Worm (Caenorhabditis elegans): Measurements from ENCODE around the gene prdx-2.

DNA sequence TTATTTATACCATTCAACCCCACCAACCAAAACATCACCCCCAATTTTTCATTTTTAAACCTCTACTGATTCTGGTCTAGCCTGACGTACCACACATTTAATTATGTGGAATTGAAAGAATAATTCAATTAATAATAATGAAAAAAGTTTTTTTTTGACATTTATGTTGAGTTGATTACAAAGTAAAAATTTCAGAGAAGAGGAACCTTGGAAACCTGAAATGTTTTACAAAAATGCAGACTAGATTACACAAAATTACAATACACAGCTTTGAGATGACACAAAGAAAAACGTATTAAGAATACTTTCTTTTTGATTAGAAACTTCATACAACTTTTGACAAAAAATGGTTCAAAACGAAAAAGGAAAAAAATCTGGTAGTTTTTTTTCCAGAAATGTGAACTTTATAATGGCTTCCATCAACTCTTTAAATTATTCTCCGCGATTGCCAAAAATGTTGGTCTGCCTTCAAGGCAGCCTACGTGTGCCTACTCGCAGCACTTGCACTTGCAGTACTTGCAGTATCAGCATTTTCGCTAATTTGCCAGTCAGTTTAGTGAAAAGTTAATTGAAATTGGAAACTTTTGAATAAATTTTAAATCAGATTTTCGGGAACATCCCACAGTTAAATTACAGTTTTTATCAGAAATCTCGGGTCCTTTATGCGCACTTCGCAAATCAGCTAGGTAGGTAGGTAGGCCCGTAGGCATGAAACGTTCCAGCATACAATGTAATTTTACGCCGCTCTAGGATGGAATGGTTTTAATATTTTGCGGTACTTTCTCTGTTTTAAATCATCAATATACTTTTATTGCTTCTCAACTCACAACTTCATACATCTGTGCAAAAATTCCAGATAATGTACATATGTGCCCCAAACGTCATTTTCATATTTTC, 37.1 kb upstream of the prdx-2 start:
- no peak for TF ChIP-seq W03F9.2 (tag; optimal IDR thresholded peaks at IDR 0.05)
- TF ChIP-seq him-1 (tag; optimal IDR thresholded peaks at IDR 0.05), result peak; percentile 60
